Worm (Caenorhabditis elegans): ENCODE measurements around the gene nmat-1.

- TF ChIP-seq lin-13 (tag; optimal IDR thresholded peaks at IDR 0.05), result no peak
- no peak for TF ChIP-seq elt-1 (tag; optimal IDR thresholded peaks at IDR 0.05; ENCODE audit: borderline replicate concordance, insufficient read depth)
- TF ChIP-seq M03D4.4 (tag; optimal IDR thresholded peaks at IDR 0.05), result no peak
- no peak for TF ChIP-seq unc-62 (GFP tag; optimal IDR thresholded peaks at IDR 0.05)
- no peak for TF ChIP-seq nhr-76 (tag; optimal IDR thresholded peaks at IDR 0.05)
- no peak for TF ChIP-seq tbx-8 (GFP tag; optimal IDR thresholded peaks at IDR 0.05)
- TF ChIP-seq nhr-2 (tag; optimal IDR thresholded peaks at IDR 0.05), result no peak
- TF ChIP-seq mep-1 (tag; optimal IDR thresholded peaks at IDR 0.05), result no peak
- TF ChIP-seq lin-32 (GFP tag; optimal IDR thresholded peaks at IDR 0.05), result no peak
- TF ChIP-seq nhr-237 (tag; optimal IDR thresholded peaks at IDR 0.05), result no peak
- TF ChIP-seq nhr-12 (tag; optimal IDR thresholded peaks at IDR 0.05), result no peak
- TF ChIP-seq snpc-4 (tag; optimal IDR thresholded peaks at IDR 0.05), result no peak
- TF ChIP-seq ceh-83 (GFP tag; optimal IDR thresholded peaks at IDR 0.05), result no peak
Observed at ce11 chrX:12064908-12065307, 47.1 kb upstream of the nmat-1 start, which contains the start of gene lgc-23.

Measured in whole organism, mixed stage, embryonic.